Worm (Caenorhabditis elegans) whole organism, midembryonic: Measurements from ENCODE around the gene Y59A8B.24.

ENCODE experiments used
- T22C8.4 ChIP-seq: fragments of 200-800 bp; sonication (Bioruptor generic); IDR thresholded peaks from 2 replicates; pipeline ENCODE4 v1.3.6; 2022; ENCODE audit warnings: missing genetic modification characterization, missing compliant biosample characterization
- cog-1 ChIP-seq: sonication (generic microtip); optimal IDR thresholded peaks from 2 replicates; lab custom pipeline; 2016; ENCODE audit warnings: missing genetic modification characterization, missing compliant biosample characterization
- flt-1 ChIP-seq: fragments of 200-800 bp; sonication (Bioruptor generic); IDR thresholded peaks from 2 replicates; pipeline ENCODE4 v1.3.6; 2022; ENCODE audit warnings: missing genetic modification characterization, missing compliant biosample characterization
- med-1 ChIP-seq: sonication (generic microtip); optimal IDR thresholded peaks from 2 replicates; lab custom pipeline; 2017; ENCODE audit warnings: missing genetic modification characterization, mild to moderate bottlenecking, missing compliant biosample characterization, antibody characterized with exemption, missing genetic modification reagents; ENCODE audit not compliant: insufficient read depth
- ref-1 ChIP-seq: fragments of 200-800 bp; sonication (Bioruptor generic); conservative IDR thresholded peaks from 2 replicates; pipeline ENCODE4 v1.3.6; 2022; ENCODE audit warnings: missing genetic modification reagents, missing genetic modification characterization, missing compliant biosample characterization
- ztf-29 ChIP-seq: fragments of 200-800 bp; sonication (Bioruptor generic); IDR thresholded peaks from 2 replicates; pipeline ENCODE4 v1.3.6; 2022; ENCODE audit warnings: missing genetic modification reagents, missing genetic modification characterization, missing compliant biosample characterization

DNA sequence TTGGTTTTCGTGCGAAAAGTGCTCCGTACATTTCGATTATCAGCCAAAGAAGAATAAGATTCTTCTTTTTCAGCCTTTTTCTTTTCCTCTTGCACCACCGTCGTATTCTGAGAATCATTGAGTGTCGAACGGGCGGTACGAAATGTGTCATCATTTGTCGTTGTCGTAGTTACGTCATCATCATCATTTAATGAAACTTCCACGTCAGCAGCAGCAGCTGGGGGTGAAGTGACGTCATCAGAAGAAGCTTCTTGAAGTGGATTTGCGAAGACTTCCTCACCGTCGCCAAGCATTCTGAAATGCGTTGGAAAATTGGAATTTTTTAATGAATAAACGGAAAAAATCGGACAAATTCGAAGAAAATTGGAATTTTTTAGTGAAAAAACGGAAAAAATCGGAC, 28.0 kb downstream of the Y59A8B.24 start, which contains the start of gene snx-6:
- TF ChIP-seq T22C8.4 (GFP tag; lab: Robert Waterston, UW) (no peak), ref-1 (GFP tag; lab: Robert Waterston, UW) (no peak), ztf-29 (GFP tag; lab: Robert Waterston, UW) (no peak), flt-1 (GFP tag; lab: Robert Waterston, UW) (no peak), cog-1 (tag; lab: Kevin White, UChicago) (no peak), med-1 (no peak)
